Fruit fly (Drosophila melanogaster) whole organism, embryonic: ENCODE data around the gene ovm.

Experiments used
- ATbp ChIP-seq: fragments of 200-800 bp; sonication (Bioruptor generic); optimal IDR thresholded peaks from 2 replicates; lab custom pipeline; 2017; ENCODE audit warnings: missing biosample characterization, mild to moderate bottlenecking, missing genetic modification characterization, missing genetic modification reagents
- Adf1 ChIP-seq: fragments of 200-800 bp; sonication (Bioruptor generic); IDR thresholded peaks from 2 replicates; pipeline ENCODE4 v1.3.6; 2022; ENCODE audit warnings: missing biosample characterization, missing genetic modification characterization
- Asciz ChIP-seq: fragments of 200-800 bp; sonication (Bioruptor generic); optimal IDR thresholded peaks from 2 replicates; lab custom pipeline; 2017; ENCODE audit warnings: missing biosample characterization, mild to moderate bottlenecking, missing genetic modification characterization, missing genetic modification reagents
- Blimp-1 ChIP-seq: fragments of 200-800 bp; sonication (Bioruptor generic); optimal IDR thresholded peaks from 3 replicates; lab custom pipeline; 2018; ENCODE audit warnings: missing biosample characterization, missing genetic modification characterization, mild to moderate bottlenecking, moderate library complexity, missing genetic modification reagents
- CG10543 ChIP-seq: fragments of 200-800 bp; sonication (Bioruptor generic); optimal IDR thresholded peaks from 3 replicates; lab custom pipeline; 2017; ENCODE audit warnings: missing biosample characterization, mild to moderate bottlenecking, missing genetic modification characterization, moderate library complexity
- CG11504 ChIP-seq: fragments of 200-800 bp; sonication (Bioruptor generic); optimal IDR thresholded peaks from 3 replicates; lab custom pipeline; 2019; ENCODE audit warnings: missing biosample characterization, mild to moderate bottlenecking, missing genetic modification characterization, moderate library complexity
- CG11723 ChIP-seq: fragments of 200-800 bp; sonication (Bioruptor generic); optimal IDR thresholded peaks from 2 replicates; lab custom pipeline; 2017; ENCODE audit warnings: missing biosample characterization, mild to moderate bottlenecking, missing genetic modification characterization
- CG12071 ChIP-seq: fragments of 200-800 bp; sonication (Bioruptor generic); optimal IDR thresholded peaks from 3 replicates; lab custom pipeline; 2018; ENCODE audit warnings: missing biosample characterization, mild to moderate bottlenecking, missing genetic modification characterization
- CG12659 ChIP-seq: fragments of 200-800 bp; sonication (Bioruptor generic); optimal IDR thresholded peaks from 3 replicates; lab custom pipeline; 2017; ENCODE audit warnings: mild to moderate bottlenecking, missing biosample characterization, missing genetic modification reagents, missing genetic modification characterization
- CG15269 ChIP-seq: fragments of 200-800 bp; sonication (Bioruptor generic); optimal IDR thresholded peaks from 2 replicates; lab custom pipeline; 2018; ENCODE audit warnings: missing biosample characterization, mild to moderate bottlenecking, missing genetic modification characterization, moderate library complexity
- CG1603 ChIP-seq: fragments of 200-800 bp; sonication (Bioruptor generic); optimal IDR thresholded peaks from 2 replicates; lab custom pipeline; 2019; ENCODE audit warnings: missing biosample characterization, mild to moderate bottlenecking, missing genetic modification characterization, moderate library complexity
- CG18011 ChIP-seq: fragments of 200-800 bp; sonication (Bioruptor generic); optimal IDR thresholded peaks from 2 replicates; lab custom pipeline; 2017; ENCODE audit warnings: missing biosample characterization, missing genetic modification characterization, mild to moderate bottlenecking, moderate library complexity, missing genotype
- CG18476 ChIP-seq: fragments of 200-800 bp; sonication (Bioruptor generic); optimal IDR thresholded peaks from 2 replicates; lab custom pipeline; 2016; ENCODE audit warnings: missing biosample characterization, mild to moderate bottlenecking, missing genetic modification characterization
- CG2120 ChIP-seq: fragments of 200-800 bp; sonication (Bioruptor generic); optimal IDR thresholded peaks from 3 replicates; lab custom pipeline; 2016; ENCODE audit warnings: missing biosample characterization, missing genetic modification characterization
- CG2712 ChIP-seq: fragments of 200-800 bp; optimal IDR thresholded peaks from 3 replicates; lab custom pipeline; 2019; ENCODE audit warnings: missing biosample characterization, mild to moderate bottlenecking, missing genetic modification characterization, moderate library complexity
- CG31388 ChIP-seq: fragments of 200-800 bp; sonication (Bioruptor generic); optimal IDR thresholded peaks from 2 replicates; lab custom pipeline; 2016; ENCODE audit warnings: missing biosample characterization, missing genetic modification characterization
- CG3163 ChIP-seq: fragments of 200-800 bp; sonication (Bioruptor generic); optimal IDR thresholded peaks from 3 replicates; lab custom pipeline; 2016; ENCODE audit warnings: missing biosample characterization, missing genetic modification characterization
- CG32532 ChIP-seq: fragments of 200-800 bp; sonication (Bioruptor generic); IDR thresholded peaks from 2 replicates; pipeline ENCODE4 v1.3.6; 2022; ENCODE audit warnings: missing biosample characterization, missing genetic modification characterization
- CG5180 ChIP-seq: fragments of 200-800 bp; sonication (Bioruptor generic); optimal IDR thresholded peaks from 3 replicates; lab custom pipeline; 2017; ENCODE audit warnings: missing biosample characterization, missing genetic modification characterization, mild to moderate bottlenecking, moderate library complexity, missing genetic modification reagents
- CG6254 ChIP-seq: fragments of 200-800 bp; sonication (Bioruptor generic); optimal IDR thresholded peaks from 3 replicates; lab custom pipeline; 2017; ENCODE audit warnings: mild to moderate bottlenecking, missing biosample characterization, missing genetic modification reagents, missing genetic modification characterization
- CG6813 ChIP-seq: fragments of 200-800 bp; sonication (Bioruptor generic); optimal IDR thresholded peaks from 2 replicates; lab custom pipeline; 2017; ENCODE audit warnings: missing biosample characterization, missing genetic modification characterization, mild to moderate bottlenecking, moderate library complexity, missing genetic modification reagents
- CG8290 ChIP-seq, 3 experiments: fragments of 200-800 bp; sonication (Bioruptor generic); optimal IDR thresholded peaks; 2 replicates each; lab custom pipeline; 2016 to 2019; ENCODE audit warnings: missing biosample characterization in 3 of 3, missing genetic modification characterization in 3 of 3, mild to moderate bottlenecking in 2 of 3, moderate library complexity in 1 of 3
- Doc3 ChIP-seq: fragments of 200-800 bp; sonication (Bioruptor generic); IDR thresholded peaks from 3 replicates; pipeline ENCODE4 v1.3.6; 2022; ENCODE audit warnings: missing biosample characterization, missing genetic modification characterization; ENCODE audit not compliant: partially characterized antibody
- HLH4C ChIP-seq: fragments of 200-800 bp; sonication (Bioruptor generic); IDR thresholded peaks from 3 replicates; pipeline ENCODE4 v1.3.6; 2022; ENCODE audit warnings: missing biosample characterization, missing genetic modification characterization; ENCODE audit not compliant: partially characterized antibody
- Hand ChIP-seq: fragments of 200-800 bp; sonication (Bioruptor generic); optimal IDR thresholded peaks from 2 replicates; lab custom pipeline; 2017; ENCODE audit warnings: mild to moderate bottlenecking, missing biosample characterization, missing genetic modification reagents, missing genetic modification characterization
- HmgZ ChIP-seq: fragments of 200-800 bp; sonication (Bioruptor generic); optimal IDR thresholded peaks from 2 replicates; lab custom pipeline; 2018; ENCODE audit warnings: missing biosample characterization, mild to moderate bottlenecking, missing genetic modification characterization
- Lpt ChIP-seq: fragments of >200 bp; optimal IDR thresholded peaks from 2 replicates; lab custom pipeline; 2018; ENCODE audit warnings: missing biosample characterization, missing genetic modification characterization
- Nf-YA ChIP-seq: fragments of 200-800 bp; sonication (Bioruptor generic); IDR thresholded peaks from 2 replicates; pipeline ENCODE4 v1.3.6; 2022; ENCODE audit warnings: missing biosample characterization, missing genetic modification characterization
- Opbp ChIP-seq: fragments of 200-800 bp; sonication (Bioruptor generic); IDR thresholded peaks from 3 replicates; pipeline ENCODE4 v1.3.6; 2022; ENCODE audit warnings: missing biosample characterization, missing genetic modification characterization; ENCODE audit not compliant: partially characterized antibody
- Sin3A ChIP-seq: fragments of >200 bp; optimal IDR thresholded peaks from 2 replicates; lab custom pipeline; 2018
- Spps ChIP-seq: fragments of 200-800 bp; sonication (Bioruptor generic); optimal IDR thresholded peaks from 2 replicates; lab custom pipeline; 2018; ENCODE audit warnings: missing biosample characterization, mild to moderate bottlenecking, missing genetic modification characterization
- TFAM ChIP-seq: fragments of 200-800 bp; sonication (Bioruptor generic); optimal IDR thresholded peaks from 2 replicates; lab custom pipeline; 2017; ENCODE audit warnings: missing biosample characterization, missing genetic modification characterization, inconsistent platforms
- Vsx1 ChIP-seq: fragments of 200-800 bp; sonication (Bioruptor generic); optimal IDR thresholded peaks from 2 replicates; lab custom pipeline; 2017; ENCODE audit warnings: missing biosample characterization, mild to moderate bottlenecking, missing genetic modification characterization, missing genetic modification reagents
- chinmo ChIP-seq: fragments of 200-800 bp; sonication (Bioruptor generic); IDR thresholded peaks from 4 replicates; pipeline ENCODE4 v1.3.6; 2022; ENCODE audit warnings: missing biosample characterization, missing genetic modification characterization; ENCODE audit not compliant: partially characterized antibody
- dmrt11E ChIP-seq: fragments of 200-800 bp; sonication (Bioruptor generic); optimal IDR thresholded peaks from 3 replicates; lab custom pipeline; 2018; ENCODE audit warnings: missing biosample characterization, mild to moderate bottlenecking, missing genetic modification characterization, moderate library complexity
- dysf ChIP-seq: fragments of 200-800 bp; sonication (Bioruptor generic); IDR thresholded peaks from 3 replicates; pipeline ENCODE4 v1.3.6; 2022; ENCODE audit warnings: missing biosample characterization, missing genetic modification characterization
- ftz-f1 ChIP-seq: fragments of 200-800 bp; sonication (Bioruptor generic); optimal IDR thresholded peaks from 2 replicates; lab custom pipeline; 2016; ENCODE audit warnings: missing biosample characterization, missing genetic modification characterization
- grau ChIP-seq: fragments of 200-800 bp; optimal IDR thresholded peaks from 3 replicates; lab custom pipeline; 2019; ENCODE audit warnings: missing biosample characterization, mild to moderate bottlenecking, missing genetic modification characterization, moderate library complexity
- nmo ChIP-seq: fragments of 200-800 bp; sonication (Bioruptor generic); optimal IDR thresholded peaks from 2 replicates; lab custom pipeline; 2018; ENCODE audit warnings: missing biosample characterization, mild to moderate bottlenecking, missing genetic modification characterization, moderate library complexity
- pfk ChIP-seq: fragments of 200-800 bp; sonication (Bioruptor generic); optimal IDR thresholded peaks from 2 replicates; lab custom pipeline; 2018; ENCODE audit warnings: missing biosample characterization, mild to moderate bottlenecking, missing genetic modification characterization, moderate library complexity
- pho ChIP-seq: fragments of 200-800 bp; sonication (Bioruptor generic); optimal IDR thresholded peaks from 2 replicates; lab custom pipeline; 2016; ENCODE audit warnings: missing biosample characterization, missing genetic modification characterization
- row ChIP-seq: fragments of 200-800 bp; sonication (Bioruptor generic); IDR thresholded peaks from 3 replicates; pipeline ENCODE4 v1.3.6; 2022; ENCODE audit warnings: missing biosample characterization, missing genetic modification characterization
- sob ChIP-seq: fragments of 200-800 bp; sonication (Bioruptor generic); IDR thresholded peaks from 2 replicates; pipeline ENCODE4 v1.3.6; 2022; ENCODE audit warnings: missing biosample characterization, missing genetic modification characterization
- sug ChIP-seq: fragments of 200-800 bp; optimal IDR thresholded peaks from 2 replicates; lab custom pipeline; 2019; ENCODE audit warnings: missing biosample characterization, mild to moderate bottlenecking, missing genetic modification characterization, moderate library complexity
- tap ChIP-seq: fragments of 200-800 bp; optimal IDR thresholded peaks from 3 replicates; lab custom pipeline; 2019; ENCODE audit warnings: missing biosample characterization, mild to moderate bottlenecking, missing genetic modification characterization, moderate library complexity
- unpg ChIP-seq: fragments of 200-800 bp; sonication (Bioruptor generic); optimal IDR thresholded peaks from 3 replicates; lab custom pipeline; 2018; ENCODE audit warnings: missing biosample characterization, mild to moderate bottlenecking, missing genetic modification characterization, moderate library complexity
- vnd ChIP-seq: fragments of 200-800 bp; sonication (Bioruptor generic); IDR thresholded peaks from 3 replicates; pipeline ENCODE4 v1.3.6; 2022; ENCODE audit warnings: missing biosample characterization, missing genetic modification characterization; ENCODE audit not compliant: partially characterized antibody

Gene ovm

dm6 chr2L:131466-132270 lies 9.1 kb downstream of the ovm start, which contains the start of gene Gs1 (continued):
- peak; percentile 30 for TF ChIP-seq CG2712 (tag; lab: Kevin White, UChicago)
- TF ChIP-seq tap (tag; lab: Kevin White, UChicago), result peak; percentile 11
- TF ChIP-seq ftz-f1 (GFP tag; lab: Kevin White, UChicago), result peak; percentile 89
- TF ChIP-seq chinmo (GFP tag; lab: Robert Waterston, UW), result peak; percentile 95; the same call in 3 of the 4 replicates
- TF ChIP-seq CG11504 (tag; lab: Kevin White, UChicago), result peak; percentile 21
- peak; percentile 60; the same call in 1 of the 2 replicates for TF ChIP-seq CG32532 (GFP tag; lab: Robert Waterston, UW)
- TF ChIP-seq Sin3A (lab: Kevin White, UChicago), result no peak
- TF ChIP-seq vnd (GFP tag; lab: Robert Waterston, UW), result no peak
- no peak for TF ChIP-seq HLH4C
- no peak for TF ChIP-seq Spps (tag; lab: Kevin White, UChicago)
- TF ChIP-seq CG6254, result peak; percentile 13
- peak; percentile 47 for TF ChIP-seq unpg (GFP tag; lab: Kevin White, UChicago)
- TF ChIP-seq pho, result peak; percentile 17
- TF ChIP-seq HmgZ, result peak; percentile 81
- no peak for TF ChIP-seq TFAM (GFP tag; lab: Kevin White, UChicago)
- TF ChIP-seq CG31388, result no peak
- peak; percentile 84 for TF ChIP-seq sug (tag; lab: Kevin White, UChicago)
- TF ChIP-seq CG18011 (GFP tag; lab: Kevin White, UChicago), result peak; percentile 4
- TF ChIP-seq sob (GFP tag; lab: Robert Waterston, UW), result peak; percentile 70
- peak; percentile 24 for TF ChIP-seq grau (tag; lab: Kevin White, UChicago)
- TF ChIP-seq CG6813 (GFP tag; lab: Kevin White, UChicago), result peak; percentile 58
- TF ChIP-seq CG5180 (GFP tag; lab: Kevin White, UChicago), result peak; percentile 10
- TF ChIP-seq Nf-YA (GFP tag; lab: Robert Waterston, UW), result no peak
- no peak for TF ChIP-seq row (GFP tag; lab: Robert Waterston, UW)
- no peak for TF ChIP-seq dmrt11E
- TF ChIP-seq CG12071 (GFP tag; lab: Kevin White, UChicago), result peak; percentile 53
- TF ChIP-seq Lpt, result no peak
- peak; percentile 52 for TF ChIP-seq Vsx1 (GFP tag; lab: Kevin White, UChicago)
- TF ChIP-seq Opbp (GFP tag; lab: Robert Waterston, UW), result 0 out of 3 replicates have a peak, but pooled peaks have one; percentile 45
- peak; percentile 15 for TF ChIP-seq Hand (GFP tag; lab: Kevin White, UChicago)
- peak; percentile 2 for TF ChIP-seq nmo (GFP tag; lab: Kevin White, UChicago)
- peak; percentile 0 for TF ChIP-seq CG1603 (tag; lab: Kevin White, UChicago)
- TF ChIP-seq CG12659, result peak; percentile 36
- TF ChIP-seq ATbp, result peak; percentile 38
- no peak for TF ChIP-seq CG8290 (GFP tag; optimal IDR thresholded peaks at IDR 0.05; lab: Kevin White, UChicago)
- peak; percentile 8 to 65 for TF ChIP-seq CG8290 (tag; optimal IDR thresholded peaks at IDR 0.05; lab: Kevin White, UChicago)
- TF ChIP-seq Asciz (GFP tag; lab: Kevin White, UChicago), result peak; percentile 15
- peak; percentile 35 for TF ChIP-seq CG2120 (GFP tag; lab: Kevin White, UChicago)
- TF ChIP-seq dysf (GFP tag; lab: Robert Waterston, UW), result peak; percentile 26; the same call in 1 of the 3 replicates
- no peak for TF ChIP-seq CG3163
- TF ChIP-seq CG10543 (GFP tag; lab: Kevin White, UChicago), result peak; percentile 89
- peak; percentile 27 for TF ChIP-seq CG11723
- peak; percentile 14 for TF ChIP-seq pfk (GFP tag; lab: Kevin White, UChicago)
- TF ChIP-seq Doc3 (GFP tag; lab: Robert Waterston, UW), result peak; percentile 14; the same call in 1 of the 3 replicates
- no peak for TF ChIP-seq CG18476 (GFP tag; lab: Kevin White, UChicago)
- TF ChIP-seq Blimp-1, result peak; percentile 87
- TF ChIP-seq Adf1, result peak; percentile 79
- peak; percentile 18 for TF ChIP-seq CG15269 (tag; lab: Kevin White, UChicago)
